Fruit fly (Drosophila melanogaster) whole organism, embryonic: ENCODE measurements around the gene mRpL33.

Experiments
- Abd-B ChIP-seq: fragments of 200-800 bp; sonication (Bioruptor generic); optimal IDR thresholded peaks from 2 replicates; lab custom pipeline; 2018; ENCODE audit warnings: missing biosample characterization, mild to moderate bottlenecking, missing genetic modification characterization, moderate library complexity
- Bdp1 ChIP-seq: fragments of 200-800 bp; sonication (Bioruptor generic); optimal IDR thresholded peaks from 3 replicates; lab custom pipeline; 2016; ENCODE audit warnings: missing biosample characterization, missing genetic modification characterization
- Blimp-1 ChIP-seq: fragments of 200-800 bp; sonication (Bioruptor generic); optimal IDR thresholded peaks from 3 replicates; lab custom pipeline; 2018; ENCODE audit warnings: missing biosample characterization, missing genetic modification characterization, mild to moderate bottlenecking, moderate library complexity, missing genetic modification reagents
- CG10321 ChIP-seq: fragments of 200-800 bp; sonication (Bioruptor generic); IDR thresholded peaks from 2 replicates; pipeline ENCODE4 v1.3.6; 2022; ENCODE audit warnings: missing biosample characterization, missing genetic modification characterization
- CG1233 ChIP-seq: fragments of 200-800 bp; sonication (Bioruptor generic); optimal IDR thresholded peaks from 4 replicates; lab custom pipeline; 2018; ENCODE audit warnings: missing biosample characterization, mild to moderate bottlenecking, missing genetic modification characterization
- CG13424 ChIP-seq: fragments of 200-800 bp; sonication (Bioruptor generic); optimal IDR thresholded peaks from 2 replicates; lab custom pipeline; 2019; ENCODE audit warnings: missing biosample characterization, mild to moderate bottlenecking, missing genetic modification characterization, moderate library complexity
- CG13775 ChIP-seq: fragments of 200-800 bp; sonication (Bioruptor generic); optimal IDR thresholded peaks from 3 replicates; lab custom pipeline; 2017; ENCODE audit warnings: missing biosample characterization, mild to moderate bottlenecking, missing genetic modification characterization
- CG17829 ChIP-seq: fragments of 200-800 bp; optimal IDR thresholded peaks from 2 replicates; lab custom pipeline; 2019; ENCODE audit warnings: missing biosample characterization, mild to moderate bottlenecking, missing genetic modification characterization, moderate library complexity
- CG1832 ChIP-seq: fragments of 200-800 bp; sonication (Bioruptor generic); optimal IDR thresholded peaks from 2 replicates; lab custom pipeline; 2017; ENCODE audit warnings: missing biosample characterization, mild to moderate bottlenecking, missing genetic modification characterization, inconsistent platforms
- CG18764 ChIP-seq: fragments of 200-800 bp; sonication (Bioruptor generic); optimal IDR thresholded peaks from 3 replicates; lab custom pipeline; 2016; ENCODE audit warnings: missing biosample characterization, missing genetic modification characterization
- CG2129 ChIP-seq: fragments of 200-800 bp; sonication (Bioruptor generic); IDR thresholded peaks from 2 replicates; pipeline ENCODE4 v1.3.6; 2022; ENCODE audit warnings: missing biosample characterization, missing genetic modification characterization; ENCODE audit not compliant: partially characterized antibody
- CG2202 ChIP-seq: fragments of 200-800 bp; sonication (Bioruptor generic); optimal IDR thresholded peaks from 2 replicates; lab custom pipeline; 2018; ENCODE audit warnings: missing biosample characterization, mild to moderate bottlenecking, missing genetic modification characterization
- CG33213 ChIP-seq: fragments of 200-800 bp; sonication (Bioruptor generic); optimal IDR thresholded peaks from 3 replicates; lab custom pipeline; 2016; ENCODE audit warnings: missing biosample characterization, missing genetic modification characterization
- CG3838 ChIP-seq: fragments of 200-800 bp; sonication (Bioruptor generic); optimal IDR thresholded peaks from 3 replicates; lab custom pipeline; 2016; ENCODE audit warnings: missing biosample characterization, missing genetic modification characterization
- CG42726 ChIP-seq: fragments of 200-800 bp; sonication (Bioruptor generic); IDR thresholded peaks from 2 replicates; pipeline ENCODE4 v1.3.6; 2022; ENCODE audit warnings: missing biosample characterization, missing genetic modification characterization; ENCODE audit not compliant: partially characterized antibody
- CG43689 ChIP-seq: fragments of 200-800 bp; sonication (Bioruptor generic); IDR thresholded peaks from 2 replicates; pipeline ENCODE4 v1.3.6; 2022; ENCODE audit warnings: missing biosample characterization, missing genetic modification characterization
- CG4854 ChIP-seq: fragments of 200-800 bp; sonication (Bioruptor generic); optimal IDR thresholded peaks from 2 replicates; lab custom pipeline; 2016; ENCODE audit warnings: missing biosample characterization, missing genetic modification characterization, inconsistent platforms
- CG6254 ChIP-seq: fragments of 200-800 bp; sonication (Bioruptor generic); optimal IDR thresholded peaks from 3 replicates; lab custom pipeline; 2017; ENCODE audit warnings: mild to moderate bottlenecking, missing biosample characterization, missing genetic modification reagents, missing genetic modification characterization
- CG6654 ChIP-seq: fragments of 200-800 bp; sonication (Bioruptor generic); optimal IDR thresholded peaks from 2 replicates; lab custom pipeline; 2017; ENCODE audit warnings: missing biosample characterization, mild to moderate bottlenecking, missing genetic modification characterization
- CG7357 ChIP-seq: fragments of 200-800 bp; sonication (Bioruptor generic); IDR thresholded peaks from 3 replicates; pipeline ENCODE4 v1.3.6; 2022; ENCODE audit warnings: missing biosample characterization, missing genetic modification characterization
- CG7928 ChIP-seq: fragments of 200-800 bp; sonication (Bioruptor generic); optimal IDR thresholded peaks from 2 replicates; lab custom pipeline; 2017; ENCODE audit warnings: missing biosample characterization, mild to moderate bottlenecking, missing genetic modification characterization
- CG8388 ChIP-seq: fragments of 200-800 bp; sonication (Bioruptor generic); optimal IDR thresholded peaks from 2 replicates; lab custom pipeline; 2019; ENCODE audit warnings: missing biosample characterization, mild to moderate bottlenecking, missing genetic modification characterization, moderate library complexity
- CG8924 ChIP-seq: fragments of 200-800 bp; optimal IDR thresholded peaks from 3 replicates; lab custom pipeline; 2019; ENCODE audit warnings: missing biosample characterization, mild to moderate bottlenecking, missing genetic modification characterization, moderate library complexity
- CG9609 ChIP-seq: fragments of 200-800 bp; sonication (Bioruptor generic); optimal IDR thresholded peaks from 3 replicates; lab custom pipeline; 2016; ENCODE audit warnings: missing biosample characterization, missing genetic modification characterization
- Dll ChIP-seq: fragments of 200-800 bp; sonication (Bioruptor generic); IDR thresholded peaks from 4 replicates; pipeline ENCODE4 v1.3.6; 2022; ENCODE audit warnings: missing biosample characterization, missing genetic modification characterization; ENCODE audit not compliant: partially characterized antibody
- Dp ChIP-seq: fragments of 200-800 bp; sonication (Bioruptor generic); optimal IDR thresholded peaks from 2 replicates; lab custom pipeline; 2018; ENCODE audit warnings: missing biosample characterization, mild to moderate bottlenecking, missing genetic modification characterization, moderate library complexity
- H2.0 ChIP-seq: fragments of 200-800 bp; sonication (Bioruptor generic); IDR thresholded peaks from 2 replicates; pipeline ENCODE4 v1.3.6; 2022; ENCODE audit warnings: missing biosample characterization, missing genetic modification characterization
- Jarid2 ChIP-seq: fragments of 200-800 bp; sonication (Bioruptor generic); optimal IDR thresholded peaks from 3 replicates; lab custom pipeline; 2017; ENCODE audit warnings: mild to moderate bottlenecking, missing biosample characterization, missing genetic modification reagents, missing genetic modification characterization
- NC2β ChIP-seq: fragments of 200-800 bp; sonication (Bioruptor generic); optimal IDR thresholded peaks from 2 replicates; lab custom pipeline; 2016; ENCODE audit warnings: missing biosample characterization, missing genetic modification characterization
- Poxn ChIP-seq: fragments of 200-800 bp; sonication (Bioruptor generic); IDR thresholded peaks from 2 replicates; pipeline ENCODE4 v1.3.6; 2022; ENCODE audit warnings: missing biosample characterization, missing genetic modification characterization
- Ravus ChIP-seq: fragments of 200-800 bp; sonication (Bioruptor generic); IDR thresholded peaks from 2 replicates; pipeline ENCODE4 v1.3.6; 2022; ENCODE audit warnings: missing biosample characterization, missing genetic modification characterization
- ap ChIP-seq: fragments of 200-800 bp; sonication (Bioruptor generic); IDR thresholded peaks from 2 replicates; pipeline ENCODE4 v1.3.6; 2022; ENCODE audit warnings: missing biosample characterization, missing genetic modification characterization
- cato ChIP-seq: fragments of 200-800 bp; sonication (Bioruptor generic); optimal IDR thresholded peaks from 2 replicates; lab custom pipeline; 2016; ENCODE audit warnings: missing biosample characterization, missing genetic modification characterization, borderline replicate concordance
- dmrt11E ChIP-seq: fragments of 200-800 bp; sonication (Bioruptor generic); optimal IDR thresholded peaks from 3 replicates; lab custom pipeline; 2018; ENCODE audit warnings: missing biosample characterization, mild to moderate bottlenecking, missing genetic modification characterization, moderate library complexity
- fd64A ChIP-seq: fragments of 200-800 bp; sonication (Bioruptor generic); optimal IDR thresholded peaks from 3 replicates; lab custom pipeline; 2018; ENCODE audit warnings: missing biosample characterization, mild to moderate bottlenecking, missing genetic modification characterization
- gsb ChIP-seq: fragments of 200-800 bp; sonication (Bioruptor generic); IDR thresholded peaks from 2 replicates; pipeline ENCODE4 v1.3.6; 2022; ENCODE audit warnings: missing biosample characterization, missing genetic modification characterization
- jigr1 ChIP-seq: fragments of 200-800 bp; sonication (Bioruptor generic); IDR thresholded peaks from 3 replicates; pipeline ENCODE4 v1.3.6; 2022; ENCODE audit warnings: missing biosample characterization, missing genetic modification characterization
- kay ChIP-seq: fragments of 200-800 bp; sonication (Bioruptor generic); optimal IDR thresholded peaks from 2 replicates; lab custom pipeline; 2016; ENCODE audit warnings: missing biosample characterization, missing genetic modification characterization
- pita ChIP-seq: fragments of 200-800 bp; sonication (Bioruptor generic); optimal IDR thresholded peaks from 2 replicates; lab custom pipeline; 2017; ENCODE audit warnings: missing biosample characterization, mild to moderate bottlenecking, missing genetic modification characterization
- pum ChIP-seq: fragments of 200-800 bp; sonication (Bioruptor generic); optimal IDR thresholded peaks from 2 replicates; lab custom pipeline; 2016; ENCODE audit warnings: missing biosample characterization, missing genetic modification characterization
- pzg ChIP-seq: fragments of 200-800 bp; sonication (Bioruptor generic); optimal IDR thresholded peaks from 3 replicates; lab custom pipeline; 2018; ENCODE audit warnings: missing biosample characterization, mild to moderate bottlenecking, missing genetic modification characterization, moderate library complexity
- rib ChIP-seq: fragments of 200-800 bp; sonication (Bioruptor generic); IDR thresholded peaks from 2 replicates; pipeline ENCODE4 v1.3.6; 2022; ENCODE audit warnings: missing biosample characterization, missing genetic modification characterization
- sr ChIP-seq: fragments of 200-800 bp; sonication (Bioruptor generic); IDR thresholded peaks from 3 replicates; pipeline ENCODE4 v1.3.6; 2022; ENCODE audit warnings: missing biosample characterization, missing genetic modification characterization
- ssp ChIP-seq: fragments of 200-800 bp; sonication (Bioruptor generic); IDR thresholded peaks from 2 replicates; pipeline ENCODE4 v1.3.6; 2022; ENCODE audit warnings: missing biosample characterization, missing genetic modification characterization
- tll ChIP-seq, 2 experiments: fragments of 200-800 bp in 1 of 2; fragments of >200 bp in 1 of 2; sonication (Bioruptor generic) in 1 of 2; optimal IDR thresholded peaks; 2 replicates each; lab custom pipeline; 2017 to 2019; ENCODE audit warnings: missing biosample characterization in 2 of 2, missing genetic modification characterization in 2 of 2, mild to moderate bottlenecking in 1 of 2, moderate library complexity in 1 of 2
- ttk ChIP-seq: fragments of 200-800 bp; sonication (Bioruptor generic); IDR thresholded peaks from 2 replicates; pipeline ENCODE4 v2.1.2; 2022; ENCODE audit warnings: missing biosample characterization, missing genetic modification characterization
- vvl ChIP-seq: fragments of 200-800 bp; sonication (Bioruptor generic); IDR thresholded peaks from 2 replicates; pipeline ENCODE4 v1.3.6; 2022; ENCODE audit warnings: missing biosample characterization, missing genetic modification characterization
- zfh1 ChIP-seq: fragments of 200-800 bp; sonication (Bioruptor generic); IDR thresholded peaks from 3 replicates; pipeline ENCODE4 v1.3.6; 2022; ENCODE audit warnings: missing biosample characterization, missing genetic modification characterization

The mRpL33 gene

dm6 chrX:4322234-4323210 lies 491 bp upstream of the mRpL33 start, which contains the start of gene norpA (continued):
- TF ChIP-seq CG6654 (no peak), cato (GFP tag; lab: Kevin White, UChicago) (no peak), pzg (GFP tag; lab: Kevin White, UChicago) (peak; percentile 84), Abd-B (GFP tag; lab: Kevin White, UChicago) (no peak), ttk (GFP tag; lab: Robert Waterston, UW) (no peak), gsb (GFP tag; lab: Robert Waterston, UW) (no peak), sr (no peak), Bdp1 (no peak), Ravus (no peak), rib (GFP tag; lab: Robert Waterston, UW) (peak; percentile 56; the same call in 1 of the 2 replicates), jigr1 (GFP tag; lab: Robert Waterston, UW) (no peak), vvl (GFP tag; lab: Robert Waterston, UW) (peak; percentile 16; the same call in 1 of the 2 replicates), CG8388 (GFP tag; lab: Kevin White, UChicago) (peak; percentile 2), CG13424 (tag; lab: Kevin White, UChicago) (no peak), H2.0 (no peak), tll (GFP tag; optimal IDR thresholded peaks at IDR 0.05; lab: Kevin White, UChicago) (no peak), CG10321 (no peak), pum (peak; percentile 34), Dp (GFP tag; lab: Kevin White, UChicago) (peak; percentile 62), Blimp-1 (GFP tag; lab: Kevin White, UChicago) (peak; percentile 39), CG9609 (GFP tag; lab: Kevin White, UChicago) (peak; percentile 19), CG6254 (GFP tag; lab: Kevin White, UChicago) (no peak), dmrt11E (no peak), NC2β (no peak), CG2202 (tag; lab: Kevin White, UChicago) (no peak), pita (peak; percentile 67), CG1832 (GFP tag; lab: Kevin White, UChicago) (no peak), kay (GFP tag; lab: Kevin White, UChicago) (no peak), ap (GFP tag; lab: Robert Waterston, UW) (no peak), CG1233 (no peak), CG3838 (GFP tag; lab: Kevin White, UChicago) (no peak), zfh1 (GFP tag; lab: Robert Waterston, UW) (no peak), CG18764 (GFP tag; lab: Kevin White, UChicago) (no peak), CG2129 (peak; percentile 70; the same call in 1 of the 2 replicates), CG43689 (no peak), Dll (GFP tag; lab: Robert Waterston, UW) (peak; percentile 83), ssp (GFP tag; lab: Robert Waterston, UW) (no peak), CG17829 (tag; lab: Kevin White, UChicago) (peak; percentile 14), CG13775 (GFP tag; lab: Kevin White, UChicago) (no peak), CG33213 (GFP tag; lab: Kevin White, UChicago) (peak; percentile 2), CG4854 (GFP tag; lab: Kevin White, UChicago) (no peak), Poxn (GFP tag; lab: Robert Waterston, UW) (no peak), CG7357 (GFP tag; lab: Robert Waterston, UW) (no peak), CG42726 (GFP tag; lab: Robert Waterston, UW) (peak; percentile 97), fd64A (GFP tag; lab: Kevin White, UChicago) (no peak), CG8924 (peak; percentile 11), Jarid2 (GFP tag; lab: Kevin White, UChicago) (peak; percentile 19), CG7928 (GFP tag; lab: Kevin White, UChicago) (no peak)
